Fruit fly (Drosophila melanogaster) whole organism, prepupa: ENCODE measurements around the gene S6KL.

Experiments
- Blimp-1 ChIP-seq: fragments of 200-800 bp; sonication (Bioruptor generic); optimal IDR thresholded peaks from 3 replicates; lab custom pipeline; 2017; ENCODE audit warnings: missing biosample characterization, missing genetic modification characterization, mild to moderate bottlenecking, moderate library complexity, missing genetic modification reagents
- CG10631 ChIP-seq: fragments of 200-800 bp; sonication (Bioruptor generic); optimal IDR thresholded peaks from 2 replicates; lab custom pipeline; 2016; ENCODE audit warnings: missing biosample characterization, missing genetic modification characterization
- CG10669 ChIP-seq: fragments of 200-800 bp; sonication (Bioruptor generic); optimal IDR thresholded peaks from 3 replicates; lab custom pipeline; 2018; ENCODE audit warnings: missing biosample characterization, mild to moderate bottlenecking, missing genetic modification characterization, moderate library complexity
- CG11294 ChIP-seq: fragments of 200-800 bp; sonication (Bioruptor generic); IDR thresholded peaks from 2 replicates; pipeline ENCODE4 v1.3.6; 2022; ENCODE audit warnings: missing biosample characterization, missing genetic modification characterization
- CG11762 ChIP-seq: fragments of 200-800 bp; sonication (Bioruptor generic); optimal IDR thresholded peaks from 3 replicates; lab custom pipeline; 2016; ENCODE audit warnings: missing biosample characterization, missing genetic modification characterization; ENCODE audit not compliant: insufficient read depth
- CG11902 ChIP-seq: fragments of 200-800 bp; sonication (Bioruptor generic); optimal IDR thresholded peaks from 3 replicates; lab custom pipeline; 2016; ENCODE audit warnings: missing biosample characterization, missing genetic modification characterization
- CG15336 ChIP-seq: fragments of 200-800 bp; sonication (Bioruptor generic); IDR thresholded peaks from 2 replicates; pipeline ENCODE4 v1.3.6; 2022; ENCODE audit warnings: missing biosample characterization, missing genetic modification characterization
- CG1621 ChIP-seq: fragments of 200-800 bp; sonication (Bioruptor generic); optimal IDR thresholded peaks from 3 replicates; lab custom pipeline; 2018; ENCODE audit warnings: missing biosample characterization, mild to moderate bottlenecking, missing genetic modification characterization
- CG16779 ChIP-seq: fragments of 200-800 bp; sonication (Bioruptor generic); optimal IDR thresholded peaks from 3 replicates; lab custom pipeline; 2017; ENCODE audit warnings: missing biosample characterization, mild to moderate bottlenecking, missing genetic modification characterization
- CG3032 ChIP-seq: fragments of 200-800 bp; optimal IDR thresholded peaks from 2 replicates; lab custom pipeline; 2019; ENCODE audit warnings: missing biosample characterization, mild to moderate bottlenecking, missing genetic modification characterization, moderate library complexity
- CG31627 ChIP-seq: fragments of 200-800 bp; sonication (Bioruptor generic); optimal IDR thresholded peaks from 3 replicates; lab custom pipeline; 2016; ENCODE audit warnings: missing biosample characterization, missing genetic modification characterization
- CG32006 ChIP-seq: fragments of 200-800 bp; sonication (Bioruptor generic); optimal IDR thresholded peaks from 3 replicates; lab custom pipeline; 2017; ENCODE audit warnings: missing biosample characterization, mild to moderate bottlenecking, missing genetic modification characterization
- CG34406 ChIP-seq: fragments of 200-800 bp; sonication (Bioruptor generic); optimal IDR thresholded peaks from 3 replicates; lab custom pipeline; 2016; ENCODE audit warnings: missing biosample characterization, missing genetic modification characterization
- CG4318 ChIP-seq: fragments of 200-800 bp; sonication (Bioruptor generic); optimal IDR thresholded peaks from 3 replicates; lab custom pipeline; 2017; ENCODE audit warnings: missing biosample characterization, mild to moderate bottlenecking, missing genetic modification characterization
- CG6276 ChIP-seq: fragments of 200-800 bp; sonication (Bioruptor generic); optimal IDR thresholded peaks from 2 replicates; lab custom pipeline; 2017; ENCODE audit warnings: missing biosample characterization, mild to moderate bottlenecking, missing genetic modification characterization
- CG6792 ChIP-seq: fragments of 200-800 bp; sonication (Bioruptor generic); optimal IDR thresholded peaks from 3 replicates; lab custom pipeline; 2016; ENCODE audit warnings: missing biosample characterization, missing genetic modification characterization
- CG7368 ChIP-seq: fragments of 200-800 bp; sonication (Bioruptor generic); optimal IDR thresholded peaks from 3 replicates; lab custom pipeline; 2016; ENCODE audit warnings: missing biosample characterization, missing genetic modification characterization
- CG8119 ChIP-seq: fragments of 200-800 bp; sonication (Bioruptor generic); IDR thresholded peaks from 3 replicates; pipeline ENCODE4 v1.3.6; 2022; ENCODE audit warnings: missing biosample characterization, missing genetic modification characterization
- Eip75B ChIP-seq: fragments of 200-800 bp; sonication (Bioruptor generic); optimal IDR thresholded peaks from 3 replicates; lab custom pipeline; 2016; ENCODE audit warnings: missing biosample characterization, missing genetic modification characterization
- Eip78C ChIP-seq: fragments of 200-800 bp; sonication (Bioruptor generic); peaks from one replicate; lab custom pipeline; 2016; ENCODE audit warnings: missing biosample characterization, missing genetic modification characterization
- Eip93F ChIP-seq: fragments of 200-800 bp; sonication (Bioruptor generic); optimal IDR thresholded peaks from 2 replicates; lab custom pipeline; 2016; ENCODE audit warnings: missing biosample characterization, mild to moderate bottlenecking, missing genetic modification characterization
- Ets96B ChIP-seq: fragments of 200-800 bp; optimal IDR thresholded peaks from 2 replicates; lab custom pipeline; 2019; ENCODE audit warnings: missing biosample characterization, mild to moderate bottlenecking, missing genetic modification characterization, moderate library complexity
- Gug ChIP-seq: fragments of 200-800 bp; sonication (Bioruptor generic); IDR thresholded peaks from 2 replicates; pipeline ENCODE4 v1.3.6; 2022; ENCODE audit warnings: missing biosample characterization, missing genetic modification characterization
- Hr38 ChIP-seq: sonication (Bioruptor generic); optimal IDR thresholded peaks from 2 replicates; lab custom pipeline; 2016; ENCODE audit warnings: missing biosample characterization, missing genetic modification characterization
- Hr4 ChIP-seq: fragments of 200-800 bp; sonication (Bioruptor generic); optimal IDR thresholded peaks from 3 replicates; lab custom pipeline; 2016; ENCODE audit warnings: missing biosample characterization, missing genetic modification characterization
- Lpt ChIP-seq: fragments of 200-800 bp; sonication (Bioruptor generic); optimal IDR thresholded peaks from 3 replicates; lab custom pipeline; 2016; ENCODE audit warnings: missing biosample characterization, missing genetic modification characterization
- Met ChIP-seq: fragments of 200-800 bp; sonication (Bioruptor generic); optimal IDR thresholded peaks from 3 replicates; lab custom pipeline; 2016; ENCODE audit warnings: missing biosample characterization, missing genetic modification characterization
- OdsH ChIP-seq: fragments of 200-800 bp; sonication (Bioruptor generic); optimal IDR thresholded peaks from 3 replicates; lab custom pipeline; 2016; ENCODE audit warnings: missing biosample characterization, missing genetic modification characterization
- Smox ChIP-seq: fragments of 200-800 bp; sonication (Bioruptor generic); optimal IDR thresholded peaks from 3 replicates; lab custom pipeline; 2016; ENCODE audit warnings: missing biosample characterization, missing genetic modification characterization
- Sox102F ChIP-seq: fragments of 200-800 bp; sonication (Bioruptor generic); optimal IDR thresholded peaks from 2 replicates; lab custom pipeline; 2016; ENCODE audit warnings: missing biosample characterization, mild to moderate bottlenecking, missing genetic modification characterization
- Sox14 ChIP-seq: fragments of 200-800 bp; sonication (Bioruptor generic); optimal IDR thresholded peaks from 3 replicates; lab custom pipeline; 2016; ENCODE audit warnings: missing biosample characterization, missing genetic modification characterization
- Sox15 ChIP-seq: fragments of 200-800 bp; sonication (Bioruptor generic); optimal IDR thresholded peaks from 3 replicates; lab custom pipeline; 2016; ENCODE audit warnings: missing biosample characterization, missing genetic modification characterization
- achi ChIP-seq: fragments of 200-800 bp; sonication (Bioruptor generic); optimal IDR thresholded peaks from 3 replicates; lab custom pipeline; 2016; ENCODE audit warnings: missing biosample characterization, missing genetic modification characterization
- acj6 ChIP-seq: fragments of 200-800 bp; sonication (Bioruptor generic); optimal IDR thresholded peaks from 3 replicates; lab custom pipeline; 2016; ENCODE audit warnings: missing biosample characterization, missing genetic modification characterization
- cyc ChIP-seq: fragments of 200-800 bp; sonication (Bioruptor generic); optimal IDR thresholded peaks from 3 replicates; lab custom pipeline; 2016; ENCODE audit warnings: missing biosample characterization, missing genetic modification characterization
- dac ChIP-seq: fragments of 200-800 bp; sonication (Bioruptor generic); optimal IDR thresholded peaks from 2 replicates; lab custom pipeline; 2017; ENCODE audit warnings: missing biosample characterization, mild to moderate bottlenecking, missing genetic modification characterization
- dsx ChIP-seq: fragments of 200-800 bp; optimal IDR thresholded peaks from 3 replicates; lab custom pipeline; 2019; ENCODE audit warnings: missing biosample characterization, mild to moderate bottlenecking, missing genetic modification characterization, moderate library complexity; ENCODE audit not compliant: poor library complexity, severe bottlenecking
- eg ChIP-seq: fragments of 200-800 bp; sonication (Bioruptor generic); IDR thresholded peaks from 3 replicates; pipeline ENCODE4 v1.3.6; 2022; ENCODE audit warnings: missing biosample characterization, missing genetic modification characterization
- fd59A ChIP-seq: fragments of 200-800 bp; sonication (Bioruptor generic); optimal IDR thresholded peaks from 2 replicates; lab custom pipeline; 2017; ENCODE audit warnings: missing biosample characterization, mild to moderate bottlenecking, missing genetic modification characterization, missing genetic modification reagents
- fd85E ChIP-seq: fragments of 200-800 bp; sonication (Bioruptor generic); optimal IDR thresholded peaks from 3 replicates; lab custom pipeline; 2016; ENCODE audit warnings: missing biosample characterization, missing genetic modification characterization
- fkh ChIP-seq: fragments of 200-800 bp; sonication (Bioruptor generic); optimal IDR thresholded peaks from 3 replicates; lab custom pipeline; 2017; ENCODE audit warnings: missing biosample characterization, mild to moderate bottlenecking, missing genetic modification characterization, moderate library complexity
- lz ChIP-seq: fragments of 200-800 bp; sonication (Bioruptor generic); optimal IDR thresholded peaks from 3 replicates; lab custom pipeline; 2016; ENCODE audit warnings: missing biosample characterization, missing genetic modification characterization
- ss ChIP-seq, 2 experiments: fragments of 200-800 bp; sonication (Bioruptor generic); optimal IDR thresholded peaks; 2 replicates in 1 of 2; 3 replicates in 1 of 2; lab custom pipeline; 2017 to 2018; ENCODE audit warnings: mild to moderate bottlenecking in 2 of 2, missing biosample characterization in 2 of 2, missing genetic modification characterization in 2 of 2, moderate library complexity in 1 of 2
- svp ChIP-seq: fragments of 200-800 bp; sonication (Bioruptor generic); peaks from one replicate; lab custom pipeline; 2016; ENCODE audit warnings: missing biosample characterization, missing genetic modification characterization
- vri ChIP-seq: fragments of 200-800 bp; sonication (Bioruptor generic); optimal IDR thresholded peaks from 3 replicates; lab custom pipeline; 2016; ENCODE audit warnings: missing biosample characterization, mild to moderate bottlenecking, missing genetic modification characterization

The S6KL gene

DNA sequence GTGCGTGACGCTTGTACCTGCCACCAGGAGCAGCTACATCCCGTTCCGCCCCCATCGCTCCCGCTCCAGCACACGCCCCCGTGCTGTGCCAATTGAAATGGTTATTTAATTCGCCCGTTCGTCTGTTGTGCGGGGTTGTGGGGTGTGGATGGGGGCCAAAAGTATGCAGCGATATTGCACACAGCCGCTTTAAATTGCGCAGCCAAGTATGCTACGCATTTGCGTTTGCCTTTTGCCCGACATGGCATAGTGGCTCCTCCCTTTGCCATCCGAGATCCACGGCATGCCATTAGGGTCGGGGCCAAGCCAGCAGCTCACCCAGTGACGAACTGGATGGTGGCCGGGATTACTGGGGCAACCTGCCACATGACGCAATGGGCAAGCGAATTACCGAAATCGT, 16.3 kb upstream of the S6KL start:
- TF ChIP-seq acj6 (no peak), Eip78C (GFP tag; lab: Kevin White, UChicago) (peak; percentile 45), Sox15 (no peak), achi (GFP tag; lab: Kevin White, UChicago) (no peak), svp (GFP tag; lab: Kevin White, UChicago) (peak; percentile 53), ss (GFP tag; optimal IDR thresholded peaks at IDR 0.05; lab: Kevin White, UChicago) (peak in 1 of 2 experiments; percentile 17), dac (GFP tag; lab: Kevin White, UChicago) (no peak)

DNA sequence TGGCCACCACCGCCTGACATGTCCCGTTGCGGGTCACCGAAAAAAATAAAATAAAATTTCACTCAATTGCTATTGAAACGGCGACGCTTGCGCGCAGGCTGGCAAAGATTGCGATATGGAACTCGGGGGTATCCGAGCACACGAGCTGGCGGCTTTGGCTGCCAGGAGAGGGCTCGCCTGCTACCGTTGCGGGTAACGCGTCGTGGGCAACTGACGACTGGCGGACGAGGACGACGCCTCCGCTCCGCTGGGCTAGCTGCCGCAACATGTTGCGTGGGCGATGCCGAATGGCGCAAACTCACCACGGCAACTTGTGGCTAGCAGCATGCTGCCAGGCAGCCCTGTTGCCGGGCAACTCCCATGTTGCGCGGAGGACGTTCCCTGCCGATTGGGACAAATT, 14.4 kb upstream of the S6KL start, which contains the start of gene CCKLR-17D3:
TSS of gene CCKLR-17D3 (minus strand) at position 211 of the 400 bp plus-strand sequence.
- TF ChIP-seq fd59A (GFP tag; lab: Kevin White, UChicago) (no peak), eg (GFP tag; lab: Robert Waterston, UW) (0 out of 3 replicates have a peak, but pooled peaks have one; percentile 21), CG7368 (GFP tag; lab: Kevin White, UChicago) (no peak)
- TF ChIP-seq, all 60 proteins: peak for 1

DNA sequence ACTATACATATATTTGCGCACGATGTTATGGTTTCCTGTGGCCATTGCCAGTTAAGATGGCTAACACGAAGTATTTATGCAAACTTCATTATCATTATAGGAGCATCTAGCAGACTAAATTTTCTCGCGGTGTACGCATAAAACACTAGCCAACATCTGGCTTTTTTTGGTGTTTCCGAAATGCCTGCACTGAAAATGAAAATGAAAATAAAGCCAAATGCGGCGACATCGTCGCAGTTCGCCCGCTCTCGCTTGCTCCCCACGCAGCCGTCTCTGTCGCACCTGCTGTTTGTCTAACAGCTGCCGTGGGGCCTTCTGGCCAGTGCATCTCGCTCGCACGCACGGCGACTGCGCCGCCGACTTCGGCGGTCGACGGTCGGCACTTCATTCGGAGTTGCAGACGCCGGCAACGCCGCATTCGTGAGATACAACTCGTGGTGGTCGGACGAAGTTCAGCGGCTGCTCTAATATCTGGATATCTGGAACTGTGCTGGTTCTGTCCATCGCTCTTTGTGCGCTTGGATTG, 13.4 kb upstream of the S6KL start, which contains the start of gene CG6891:
TSS of gene CG6891 (plus strand) at position 411 of the 526 bp plus-strand sequence.
- TF ChIP-seq CG3032 (tag; lab: Kevin White, UChicago) (peak; percentile 19), CG11902 (GFP tag; lab: Kevin White, UChicago) (no peak), fkh (GFP tag; lab: Kevin White, UChicago) (peak; percentile 74), Eip93F (GFP tag; lab: Kevin White, UChicago) (no peak), dac (GFP tag; lab: Kevin White, UChicago) (no peak), CG10631 (GFP tag; lab: Kevin White, UChicago) (no peak), eg (GFP tag; lab: Robert Waterston, UW) (peak; percentile 57; the same call in 2 of the 3 replicates), acj6 (peak; percentile 47), Eip78C (GFP tag; lab: Kevin White, UChicago) (peak; percentile 46), CG15336 (peak; percentile 45), CG11294 (GFP tag; lab: Robert Waterston, UW) (no peak), CG31627 (GFP tag; lab: Kevin White, UChicago) (peak; percentile 58), CG7368 (GFP tag; lab: Kevin White, UChicago) (no peak), Sox102F (GFP tag; lab: Kevin White, UChicago) (peak; percentile 55), CG1621 (peak; percentile 46), achi (GFP tag; lab: Kevin White, UChicago) (peak; percentile 28), lz (GFP tag; lab: Kevin White, UChicago) (peak; percentile 64), CG10669 (peak; percentile 22), CG32006 (GFP tag; lab: Kevin White, UChicago) (peak; percentile 63), fd59A (GFP tag; lab: Kevin White, UChicago) (peak; percentile 43), CG6276 (peak; percentile 32), Eip75B (GFP tag; lab: Kevin White, UChicago) (peak; percentile 42), CG16779 (tag; lab: Kevin White, UChicago) (peak; percentile 36), Smox (GFP tag; lab: Kevin White, UChicago) (peak; percentile 57), CG11762 (no peak), cyc (peak; percentile 37), Lpt (GFP tag; lab: Kevin White, UChicago) (peak; percentile 13), fd85E (GFP tag; lab: Kevin White, UChicago) (no peak), Sox15 (peak; percentile 18), Hr38 (GFP tag; lab: Kevin White, UChicago) (no peak), CG6792 (GFP tag; lab: Kevin White, UChicago) (peak; percentile 24), CG4318 (GFP tag; lab: Kevin White, UChicago) (peak; percentile 24), dsx (GFP tag; lab: Kevin White, UChicago) (peak; percentile 43), Ets96B (tag; lab: Kevin White, UChicago) (peak; percentile 19), Blimp-1 (GFP tag; lab: Kevin White, UChicago) (peak; percentile 100), CG8119 (GFP tag; lab: Robert Waterston, UW) (peak; percentile 51; the same call in 1 of the 3 replicates), CG34406 (GFP tag; lab: Kevin White, UChicago) (peak; percentile 20), svp (GFP tag; lab: Kevin White, UChicago) (peak; percentile 87), Met (peak; percentile 56), Gug (GFP tag; lab: Robert Waterston, UW) (no peak), Hr4 (GFP tag; lab: Kevin White, UChicago) (peak; percentile 47), OdsH (GFP tag; lab: Kevin White, UChicago) (peak; percentile 40), Sox14 (peak; percentile 50), vri (peak; percentile 27)
